Fruit fly (Drosophila melanogaster): Measurements from ENCODE around the gene miple2.

dm6 chr3L:315140-315539 is 44.1 kb downstream of the miple2 start:
- TF ChIP-seq Sin3A (optimal IDR thresholded peaks at IDR 0.05) (no peak), psq (optimal IDR thresholded peaks at IDR 0.05) (no peak), insv (optimal IDR thresholded peaks at IDR 0.05) (no peak), h (optimal IDR thresholded peaks at IDR 0.05) (no peak), Myc (optimal IDR thresholded peaks at IDR 0.05) (no peak), ttk (optimal IDR thresholded peaks at IDR 0.05) (no peak)
